Worm (Caenorhabditis elegans) whole organism, mixed stage, embryonic: Measurements from ENCODE around the gene F59H6.15.
"Not testable (repeated sequence)": the region's sequence is repeated elsewhere in the genome, so short reads cannot be mapped to it uniquely, and the experiment has no call there.

Experiments used
- cnd-1 ChIP-seq: fragments of 200-800 bp; sonication (Bioruptor generic); optimal IDR thresholded peaks from 2 replicates; lab custom pipeline; 2018; ENCODE audit warnings: mild to moderate bottlenecking, missing genetic modification characterization, missing compliant biosample characterization
- elt-1 ChIP-seq: sonication (generic microtip); optimal IDR thresholded peaks from 2 replicates; lab custom pipeline; 2017; ENCODE audit warnings: missing genetic modification characterization, mild to moderate bottlenecking, missing compliant biosample characterization, antibody characterized with exemption, moderate library complexity, borderline replicate concordance; ENCODE audit not compliant: insufficient read depth
- ham-2 ChIP-seq: fragments of 200-800 bp; sonication (Bioruptor generic); optimal IDR thresholded peaks from 2 replicates; lab custom pipeline; 2018; ENCODE audit warnings: mild to moderate bottlenecking, missing genetic modification characterization, missing compliant biosample characterization
- lin-13 ChIP-seq: fragments of 150-350 bp; optimal IDR thresholded peaks from 2 replicates; lab custom pipeline; 2014; ENCODE audit warnings: missing biosample characterization, missing genetic modification characterization
- lin-32 ChIP-seq: fragments of 200-800 bp; sonication (Bioruptor generic); optimal IDR thresholded peaks from 2 replicates; lab custom pipeline; 2018; ENCODE audit warnings: mild to moderate bottlenecking, missing genetic modification characterization, missing compliant biosample characterization
- lsy-2 ChIP-seq: fragments of 150-350 bp; optimal IDR thresholded peaks from 2 replicates; lab custom pipeline; 2014; ENCODE audit warnings: missing biosample characterization, missing genetic modification characterization
- nhr-237 ChIP-seq: fragments of 150-350 bp; optimal IDR thresholded peaks from 2 replicates; lab custom pipeline; 2014; ENCODE audit warnings: missing biosample characterization, missing genetic modification characterization
- pha-4 ChIP-seq: fragments of 150-350 bp; optimal IDR thresholded peaks from 2 replicates; lab custom pipeline; 2018; ENCODE audit warnings: missing biosample characterization, missing genetic modification reagents, missing genetic modification characterization
- snpc-4 ChIP-seq: fragments of 150-350 bp; optimal IDR thresholded peaks from 2 replicates; lab custom pipeline; 2014; ENCODE audit warnings: missing biosample characterization, missing genetic modification characterization
- sptf-1 ChIP-seq: sonication (generic microtip); optimal IDR thresholded peaks from 2 replicates; lab custom pipeline; 2017; ENCODE audit warnings: mild to moderate bottlenecking, missing genetic modification characterization, moderate library complexity, missing compliant biosample characterization
- zip-8 ChIP-seq: fragments of 150-350 bp; optimal IDR thresholded peaks from 2 replicates; lab custom pipeline; 2014; ENCODE audit warnings: missing biosample characterization, missing genetic modification characterization
- ztf-11 ChIP-seq: fragments of 150-350 bp; optimal IDR thresholded peaks from 2 replicates; lab custom pipeline; 2014; ENCODE audit warnings: missing biosample characterization, missing genetic modification characterization

DNA sequence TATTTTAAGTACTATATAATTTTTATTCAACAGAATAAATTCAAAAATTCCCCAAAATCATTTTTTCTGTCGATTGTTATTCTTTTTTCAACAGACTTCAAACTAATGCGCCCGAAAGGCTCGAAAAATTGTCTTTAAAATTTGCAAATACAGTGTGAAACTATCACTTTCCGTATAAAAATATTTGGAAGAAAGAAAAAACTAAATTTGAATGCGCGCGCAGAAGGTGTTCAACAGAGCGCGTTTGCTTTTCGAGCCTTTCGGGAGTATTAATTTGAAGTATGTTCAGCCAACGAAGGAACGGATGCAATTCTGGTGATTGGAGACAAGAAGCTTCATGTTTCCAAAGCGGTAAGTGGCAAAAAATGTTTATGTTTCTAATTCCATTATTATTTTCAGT lies 19.5 kb downstream of the F59H6.15 start, which contains the start of gene btb-4:
- not testable (repeated sequence) for TF ChIP-seq sptf-1; lin-32; lsy-2 (tag; lab: Kevin White, UChicago); snpc-4 (tag; lab: Kevin White, UChicago); ztf-11; zip-8 (tag; lab: Kevin White, UChicago); cnd-1 (tag; lab: Kevin White, UChicago); elt-1 (tag; lab: Kevin White, UChicago); lin-13 (tag; lab: Kevin White, UChicago); pha-4; nhr-237 (tag; lab: Kevin White, UChicago); ham-2 (GFP tag; lab: Kevin White, UChicago)
